Fruit fly (Drosophila melanogaster) Kc167 (cell line): ENCODE measurements around the gene Smyd4-2.

ENCODE experiments used
- Myc ChIP-seq: fragments of >200 bp; optimal IDR thresholded peaks from 2 replicates; lab custom pipeline; 2017; ENCODE audit warnings: missing external identifiers
- insv ChIP-seq: fragments of >200 bp; optimal IDR thresholded peaks from 3 replicates; lab custom pipeline; 2018; ENCODE audit warnings: missing external identifiers
- psq ChIP-seq: fragments of >200 bp; optimal IDR thresholded peaks from 2 replicates; lab custom pipeline; 2017; ENCODE audit warnings: missing external identifiers

DNA sequence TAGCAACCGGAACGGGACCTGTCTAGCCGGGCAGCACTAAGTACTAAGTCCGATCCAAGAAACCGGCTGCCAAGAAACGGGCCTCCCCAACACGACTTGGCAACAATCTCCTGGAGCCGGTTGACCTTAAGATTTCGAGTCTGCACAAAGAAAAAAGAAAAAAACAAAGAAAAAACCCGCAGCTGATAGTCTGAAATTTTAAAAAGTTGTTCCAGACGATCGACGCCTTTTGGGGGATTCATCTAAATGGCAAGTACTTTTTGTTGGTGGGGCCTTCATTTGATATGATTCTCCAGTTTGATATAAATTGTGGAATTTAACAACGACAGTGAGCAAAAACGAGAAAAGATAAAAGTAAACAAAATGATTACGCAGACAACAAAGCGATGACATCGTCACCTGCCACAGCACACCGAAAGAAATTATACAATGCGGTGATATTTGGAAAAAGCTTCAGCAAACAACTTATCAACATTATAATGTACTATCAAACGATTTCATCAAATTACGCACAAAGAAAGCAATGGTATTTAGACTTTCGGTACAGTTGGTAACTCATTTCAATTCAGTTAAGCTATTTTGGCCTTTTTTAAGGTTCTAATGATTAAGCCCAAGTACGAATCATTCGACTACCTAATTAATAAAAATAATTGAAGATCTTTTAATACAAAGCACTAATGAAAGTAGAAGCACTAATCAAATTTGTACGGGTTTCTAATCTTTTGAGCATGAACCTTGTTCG lies 8.9 kb upstream of the Smyd4-2 start:
- TF ChIP-seq insv (lab: Kevin White, UChicago) (no peak), psq (no peak), Myc (no peak)
